Worm (Caenorhabditis elegans) whole organism, L3 larva: Measurements from ENCODE around the gene srt-22.

Experiments
- R02D3.7 ChIP-seq: fragments of 150-350 bp; optimal IDR thresholded peaks from 2 replicates; lab custom pipeline; 2014; ENCODE audit warnings: missing biosample characterization, missing genetic modification characterization
- aly-2 ChIP-seq: fragments of 150-350 bp; optimal IDR thresholded peaks from 2 replicates; lab custom pipeline; 2014; ENCODE audit warnings: missing biosample characterization, missing genetic modification characterization
- ama-1 ChIP-seq: fragments of 150-350 bp; optimal IDR thresholded peaks from 2 replicates; lab custom pipeline; 2018
- ceh-28 ChIP-seq: fragments of 150-350 bp; optimal IDR thresholded peaks from 2 replicates; lab custom pipeline; 2014; ENCODE audit warnings: missing biosample characterization, missing genetic modification reagents, missing genetic modification characterization
- ceh-82 ChIP-seq: fragments of 150-350 bp; optimal IDR thresholded peaks from 2 replicates; lab custom pipeline; 2014; ENCODE audit warnings: missing biosample characterization, missing genetic modification characterization
- daf-12 ChIP-seq: fragments of 150-350 bp; optimal IDR thresholded peaks from 2 replicates; lab custom pipeline; 2014; ENCODE audit warnings: missing biosample characterization, missing genetic modification reagents, missing genetic modification characterization
- lin-15B ChIP-seq: fragments of 150-350 bp; optimal IDR thresholded peaks from 2 replicates; lab custom pipeline; 2014; ENCODE audit warnings: missing biosample characterization, missing genetic modification characterization
- nhr-11 ChIP-seq: fragments of 150-350 bp; optimal IDR thresholded peaks from 2 replicates; lab custom pipeline; 2014; ENCODE audit warnings: missing biosample characterization, missing genetic modification characterization
- nhr-12 ChIP-seq: fragments of 150-350 bp; optimal IDR thresholded peaks from 2 replicates; lab custom pipeline; 2014; ENCODE audit warnings: missing biosample characterization, missing genetic modification characterization
- snpc-4 ChIP-seq: fragments of 150-350 bp; optimal IDR thresholded peaks from 2 replicates; lab custom pipeline; 2014; ENCODE audit warnings: missing biosample characterization, missing genetic modification characterization
- zag-1 ChIP-seq: fragments of 150-350 bp; optimal IDR thresholded peaks from 2 replicates; lab custom pipeline; 2014; ENCODE audit warnings: missing biosample characterization, missing genetic modification characterization

DNA sequence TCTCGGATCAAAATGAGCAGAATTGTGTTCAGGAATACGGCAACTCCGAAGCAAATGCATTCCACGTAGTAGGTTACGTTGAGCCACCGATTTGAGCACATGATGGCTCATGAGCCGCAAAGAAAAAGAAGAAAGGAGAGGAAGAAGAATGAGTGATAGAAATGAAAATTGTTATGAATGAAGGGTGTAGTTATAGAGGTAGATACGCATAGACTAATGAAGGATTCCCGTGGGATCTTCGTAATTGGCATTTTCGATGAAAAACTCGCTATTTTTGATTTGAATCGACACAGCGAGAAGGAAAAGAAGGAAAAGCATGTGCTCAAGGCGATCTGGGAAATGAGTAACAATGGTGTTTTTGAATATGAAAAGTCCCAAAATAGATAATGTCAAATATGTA is 21.9 kb downstream of the srt-22 start, which contains the start of gene str-96:
- TF ChIP-seq aly-2 (tag; lab: Kevin White, UChicago) (no peak), snpc-4 (tag; lab: Kevin White, UChicago) (no peak), ceh-82 (no peak), ama-1 (lab: Kevin White, UChicago) (no peak), ceh-28 (no peak), nhr-12 (tag; lab: Kevin White, UChicago) (no peak), zag-1 (no peak), daf-12 (no peak), R02D3.7 (tag; lab: Kevin White, UChicago) (no peak), nhr-11 (no peak), lin-15B (tag; lab: Kevin White, UChicago) (no peak)
